Worm (Caenorhabditis elegans) whole organism, L4/young adult: ENCODE measurements around the gene Y47G7B.2.

Source experiments
- W03F9.2 ChIP-seq: fragments of 150-350 bp; optimal IDR thresholded peaks from 2 replicates; lab custom pipeline; 2014; ENCODE audit warnings: missing biosample characterization, missing genetic modification characterization
- him-1 ChIP-seq: sonication (generic microtip); optimal IDR thresholded peaks from 2 replicates; lab custom pipeline; 2016; ENCODE audit warnings: missing genotype, missing genetic modification reagents, missing genetic modification characterization, missing compliant biosample characterization

ce11 chrII:2665606-2666005 lies 42.2 kb downstream of the Y47G7B.2 start, which contains the start of gene F22E5.22:
- TF ChIP-seq him-1 (tag; lab: Kevin White, UChicago) (no peak), W03F9.2 (tag; lab: Kevin White, UChicago) (no peak)
